Fruit fly (Drosophila melanogaster): ENCODE data around the gene CG13082.
A peak's percentile ranks its signal among the peaks of the same experiment; 100 is the strongest.

Gene CG13082

dm6 chr2L:19570806-19571254, 32.6 kb downstream of the CG13082 start (continued):
- TF ChIP-seq Vsx1 (GFP tag; optimal IDR thresholded peaks at IDR 0.05) (peak; percentile 37), gfzf (GFP tag; optimal IDR thresholded peaks at IDR 0.05) (no peak), Antp (GFP tag; optimal IDR thresholded peaks at IDR 0.05) (no peak), CG11398 (GFP tag; optimal IDR thresholded peaks at IDR 0.05) (no peak), Usf (GFP tag; optimal IDR thresholded peaks at IDR 0.05) (no peak), crp (GFP tag; optimal IDR thresholded peaks at IDR 0.05) (no peak), CG11723 (GFP tag; optimal IDR thresholded peaks at IDR 0.05) (no peak), jigr1 (GFP tag; IDR thresholded peaks at IDR 0.05) (no peak), al (GFP tag; IDR thresholded peaks at IDR 0.05) (no peak), sens (GFP tag) (peak; percentile 46), CG2889 (GFP tag; IDR thresholded peaks at IDR 0.05) (no peak), Side (GFP tag; optimal IDR thresholded peaks at IDR 0.05) (no peak), hbn (GFP tag; IDR thresholded peaks at IDR 0.05; ENCODE audit: partially characterized antibody) (no peak), gsb-n (tag; optimal IDR thresholded peaks at IDR 0.05) (peak; percentile 21), cg (GFP tag; optimal IDR thresholded peaks at IDR 0.05) (peak; percentile 53), vvl (GFP tag; IDR thresholded peaks at IDR 0.05) (peak; percentile 27; the same call in 1 of the 2 replicates), hkb (optimal IDR thresholded peaks at IDR 0.05) (no peak), hkb (GFP tag; IDR thresholded peaks at IDR 0.05) (0 out of 2 replicates have a peak, but pooled peaks have one; percentile 10), E2f2 (GFP tag; IDR thresholded peaks at IDR 0.05) (no peak), CG3995 (GFP tag; optimal IDR thresholded peaks at IDR 0.05) (no peak), CG18764 (GFP tag; optimal IDR thresholded peaks at IDR 0.05) (no peak), D (optimal IDR thresholded peaks at IDR 0.05) (no peak), D (GFP tag; optimal IDR thresholded peaks at IDR 0.05) (peak; percentile 7), slou (GFP tag; optimal IDR thresholded peaks at IDR 0.05) (no peak), ci (GFP tag; IDR thresholded peaks at IDR 0.05) (no peak), row (GFP tag; IDR thresholded peaks at IDR 0.05) (0 out of 3 replicates have a peak, but pooled peaks have one; percentile 12), Gsc (GFP tag; IDR thresholded peaks at IDR 0.05) (no peak), lbe (GFP tag; optimal IDR thresholded peaks at IDR 0.05) (no peak), CG14965 (GFP tag; optimal IDR thresholded peaks at IDR 0.05; ENCODE audit: borderline replicate concordance) (no peak), CG10959 (GFP tag; IDR thresholded peaks at IDR 0.05) (no peak), Fer3 (tag; optimal IDR thresholded peaks at IDR 0.05) (no peak), CG10209 (GFP tag; optimal IDR thresholded peaks at IDR 0.05) (no peak), E2f1 (GFP tag; IDR thresholded peaks at IDR 0.05) (no peak), grau (tag; optimal IDR thresholded peaks at IDR 0.05) (peak; percentile 74), Atf3 (GFP tag; optimal IDR thresholded peaks at IDR 0.05) (no peak), chm (GFP tag; IDR thresholded peaks at IDR 0.05) (no peak), Oli (tag; optimal IDR thresholded peaks at IDR 0.05) (peak; percentile 9), lilli (GFP tag; optimal IDR thresholded peaks at IDR 0.05) (peak; percentile 6), wdn (GFP tag; IDR thresholded peaks at IDR 0.05) (no peak), Med (GFP tag) (peak; percentile 81), CG16779 (GFP tag; IDR thresholded peaks at IDR 0.05) (no peak), CG6791 (GFP tag; IDR thresholded peaks at IDR 0.05; ENCODE audit: partially characterized antibody) (no peak), CG11560 (tag; IDR thresholded peaks at IDR 0.05) (no peak), vfl (GFP tag; optimal IDR thresholded peaks at IDR 0.05) (no peak), Opbp (GFP tag; IDR thresholded peaks at IDR 0.05; ENCODE audit: partially characterized antibody) (no peak), CG33213 (GFP tag; optimal IDR thresholded peaks at IDR 0.05) (no peak), Ets97D (GFP tag; optimal IDR thresholded peaks at IDR 0.05) (no peak), ato (GFP tag; IDR thresholded peaks at IDR 0.05; ENCODE audit: partially characterized antibody) (no peak)
